Worm (Caenorhabditis elegans): ENCODE measurements around the gene pyc-1.

- TF ChIP-seq lsy-2 (tag; optimal IDR thresholded peaks at IDR 0.05): peak in 1 of 2 experiments; percentile 11
- TF ChIP-seq ztf-4 (tag; optimal IDR thresholded peaks at IDR 0.05): no peak
Observed at ce11 chrV:11800486-11800885, 21.8 kb downstream of the pyc-1 start.
